Worm (Caenorhabditis elegans) whole organism, late embryonic: ENCODE results near the gene R10E11.9.

ENCODE experiments used
- C08G9.2 ChIP-seq: sonication (generic microtip); optimal IDR thresholded peaks from 2 replicates; lab custom pipeline; 2016; ENCODE audit warnings: mild to moderate bottlenecking, missing genetic modification characterization, moderate library complexity, missing compliant biosample characterization
- F13H6.1 ChIP-seq: sonication (generic microtip); optimal IDR thresholded peaks from 2 replicates; lab custom pipeline; 2016; ENCODE audit warnings: missing genetic modification characterization, missing compliant biosample characterization
- ama-1 ChIP-seq: fragments of 150-350 bp; optimal IDR thresholded peaks from 2 replicates; lab custom pipeline; 2014
- ceh-18 ChIP-seq: sonication (generic microtip); optimal IDR thresholded peaks from 2 replicates; lab custom pipeline; 2016; ENCODE audit warnings: missing genetic modification characterization, missing compliant biosample characterization
- ceh-19 ChIP-seq: fragments of 200-800 bp; sonication (Bioruptor generic); optimal IDR thresholded peaks from 2 replicates; lab custom pipeline; 2018; ENCODE audit warnings: mild to moderate bottlenecking, missing genetic modification characterization, missing compliant biosample characterization
- ceh-2 ChIP-seq: sonication (generic microtip); optimal IDR thresholded peaks from 2 replicates; lab custom pipeline; 2016; ENCODE audit warnings: missing genotype, missing genetic modification characterization, missing compliant biosample characterization
- ceh-31 ChIP-seq: sonication (generic microtip); optimal IDR thresholded peaks from 2 replicates; lab custom pipeline; 2016; ENCODE audit warnings: missing genetic modification characterization, missing compliant biosample characterization
- ceh-45 ChIP-seq: fragments of 200-800 bp; sonication (Bioruptor generic); IDR thresholded peaks from 2 replicates; pipeline ENCODE4 v1.3.6; 2022; ENCODE audit warnings: missing genetic modification reagents, missing genetic modification characterization, missing compliant biosample characterization
- ceh-6 ChIP-seq: fragments of 200-800 bp; sonication (Bioruptor generic); optimal IDR thresholded peaks from 2 replicates; lab custom pipeline; 2018; ENCODE audit warnings: mild to moderate bottlenecking, missing genetic modification characterization, missing compliant biosample characterization
- dmd-4 ChIP-seq: sonication (generic microtip); optimal IDR thresholded peaks from 2 replicates; lab custom pipeline; 2016; ENCODE audit warnings: borderline replicate concordance, missing genetic modification characterization, missing compliant biosample characterization
- dve-1 ChIP-seq: sonication (generic microtip); optimal IDR thresholded peaks from 2 replicates; lab custom pipeline; 2017; ENCODE audit warnings: antibody characterized with exemption, mild to moderate bottlenecking, missing genetic modification characterization, missing compliant biosample characterization
- elt-2 ChIP-seq: sonication (generic microtip); optimal IDR thresholded peaks from 2 replicates; lab custom pipeline; 2016; ENCODE audit warnings: missing genetic modification reagents, missing genetic modification characterization, missing compliant biosample characterization
- fax-1 ChIP-seq: sonication (generic microtip); optimal IDR thresholded peaks from 2 replicates; lab custom pipeline; 2016; ENCODE audit warnings: missing genotype, missing genetic modification characterization, missing compliant biosample characterization
- gmeb-2 ChIP-seq: sonication (generic microtip); optimal IDR thresholded peaks from 2 replicates; lab custom pipeline; 2016; ENCODE audit warnings: missing genetic modification characterization, inconsistent platforms, missing compliant biosample characterization
- hlh-30 ChIP-seq: sonication (generic microtip); optimal IDR thresholded peaks from 2 replicates; lab custom pipeline; 2017; ENCODE audit warnings: antibody characterized with exemption, missing genetic modification characterization, missing compliant biosample characterization; ENCODE audit not compliant: insufficient read depth
- hlh-6 ChIP-seq: sonication (generic microtip); optimal IDR thresholded peaks from 2 replicates; lab custom pipeline; 2016; ENCODE audit warnings: missing genotype, missing genetic modification characterization, missing compliant biosample characterization
- lim-6 ChIP-seq: sonication (generic microtip); optimal IDR thresholded peaks from 2 replicates; lab custom pipeline; 2016; ENCODE audit warnings: missing genetic modification characterization, missing compliant biosample characterization
- lin-11 ChIP-seq: fragments of 200-800 bp; sonication (Bioruptor generic); optimal IDR thresholded peaks from 2 replicates; lab custom pipeline; 2018; ENCODE audit warnings: mild to moderate bottlenecking, missing genetic modification characterization, missing compliant biosample characterization
- nfya-1 ChIP-seq: sonication (generic microtip); optimal IDR thresholded peaks from 2 replicates; lab custom pipeline; 2017; ENCODE audit warnings: missing genetic modification characterization, mild to moderate bottlenecking, missing compliant biosample characterization, antibody characterized with exemption, moderate library complexity
- nhr-11 ChIP-seq: fragments of 150-350 bp; optimal IDR thresholded peaks from 2 replicates; lab custom pipeline; 2014; ENCODE audit warnings: missing biosample characterization, missing genetic modification characterization
- npax-4 ChIP-seq: sonication (generic microtip); optimal IDR thresholded peaks from 2 replicates; lab custom pipeline; 2016; ENCODE audit warnings: missing genetic modification characterization, missing compliant biosample characterization
- pax-1 ChIP-seq: fragments of 150-350 bp; optimal IDR thresholded peaks from 2 replicates; lab custom pipeline; 2014; ENCODE audit warnings: missing biosample characterization, missing genetic modification characterization
- pha-2 ChIP-seq: sonication (generic microtip); optimal IDR thresholded peaks from 2 replicates; lab custom pipeline; 2017; ENCODE audit warnings: mild to moderate bottlenecking, missing genetic modification characterization, missing compliant biosample characterization
- pha-4 ChIP-seq: fragments of 150-350 bp; optimal IDR thresholded peaks from 2 replicates; lab custom pipeline; 2018; ENCODE audit warnings: missing biosample characterization, missing genetic modification reagents, missing genetic modification characterization
- pqm-1 ChIP-seq: sonication (generic microtip); optimal IDR thresholded peaks from 2 replicates; lab custom pipeline; 2016; ENCODE audit warnings: missing genetic modification characterization, missing compliant biosample characterization
- rnt-1 ChIP-seq: sonication (generic microtip); optimal IDR thresholded peaks from 2 replicates; lab custom pipeline; 2016; ENCODE audit warnings: missing genetic modification characterization, missing compliant biosample characterization
- sdc-2 ChIP-seq: sonication (generic microtip); optimal IDR thresholded peaks from 2 replicates; lab custom pipeline; 2016; ENCODE audit warnings: missing genotype, missing genetic modification characterization, missing compliant biosample characterization
- syd-9 ChIP-seq: sonication (generic microtip); optimal IDR thresholded peaks from 2 replicates; lab custom pipeline; 2016; ENCODE audit warnings: mild to moderate bottlenecking, missing genetic modification characterization, moderate library complexity, missing compliant biosample characterization
- tbx-2 ChIP-seq: sonication (generic microtip); optimal IDR thresholded peaks from 2 replicates; lab custom pipeline; 2016; ENCODE audit warnings: missing genetic modification characterization, missing compliant biosample characterization
- tbx-7 ChIP-seq: sonication (generic microtip); optimal IDR thresholded peaks from 2 replicates; lab custom pipeline; 2016; ENCODE audit warnings: missing genotype, missing genetic modification characterization, missing compliant biosample characterization
- ttx-3 ChIP-seq: sonication (generic microtip); optimal IDR thresholded peaks from 2 replicates; lab custom pipeline; 2016; ENCODE audit warnings: missing genetic modification reagents, missing genetic modification characterization, missing compliant biosample characterization
- zip-5 ChIP-seq: sonication (generic microtip); optimal IDR thresholded peaks from 2 replicates; lab custom pipeline; 2016; ENCODE audit warnings: missing genetic modification characterization, missing compliant biosample characterization
- ztf-16 ChIP-seq: sonication (generic microtip); optimal IDR thresholded peaks from 2 replicates; lab custom pipeline; 2017; ENCODE audit warnings: missing genetic modification characterization, missing compliant biosample characterization

The R10E11.9 gene

ce11 chrIII:9827163-9827951 lies 33.9 kb upstream of the R10E11.9 start, which contains the start of the genes ZK632.10 and ZK632.11:
ZK632.10 (minus strand) TSS chrIII:9827722.
ZK632.11 (plus strand) TSS chrIII:9827915.
- no peak for TF ChIP-seq ttx-3
- no peak for TF ChIP-seq F13H6.1 (tag; lab: Kevin White, UChicago)
- no peak for TF ChIP-seq pha-2 (tag; lab: Kevin White, UChicago)
- no peak for TF ChIP-seq pha-4 (tag; lab: Kevin White, UChicago)
- no peak for TF ChIP-seq lin-11 (tag; lab: Kevin White, UChicago)
- no peak for TF ChIP-seq nhr-11 (tag; lab: Kevin White, UChicago)
- peak; percentile 18 for TF ChIP-seq nfya-1
- TF ChIP-seq ama-1 = no peak
- no peak for TF ChIP-seq npax-4 (tag; lab: Kevin White, UChicago)
- TF ChIP-seq gmeb-2 (tag; lab: Kevin White, UChicago) = no peak
- no peak for TF ChIP-seq dve-1 (tag; lab: Kevin White, UChicago)
- TF ChIP-seq tbx-7 (tag; lab: Kevin White, UChicago) = no peak
- TF ChIP-seq ceh-2 = no peak
- TF ChIP-seq dmd-4 (tag; lab: Kevin White, UChicago) = no peak
- peak; percentile 7 for TF ChIP-seq rnt-1
- no peak for TF ChIP-seq lim-6 (tag; lab: Kevin White, UChicago)
- no peak for TF ChIP-seq ceh-31 (tag; lab: Kevin White, UChicago)
- no peak for TF ChIP-seq ceh-18
- TF ChIP-seq hlh-30 (tag; lab: Kevin White, UChicago) = peak; percentile 78
- TF ChIP-seq fax-1 = no peak
- TF ChIP-seq C08G9.2 (tag; lab: Kevin White, UChicago) = no peak

ce11 chrIII:9826005-9826404 lies 32.6 kb upstream of the R10E11.9 start:
- TF ChIP-seq hlh-30 (tag; lab: Kevin White, UChicago) = peak; percentile 55
- peak; percentile 3 for TF ChIP-seq nfya-1
- TF ChIP-seq ttx-3 = no peak

- no peak for TF ChIP-seq sdc-2 (tag; lab: Kevin White, UChicago)
- no peak for TF ChIP-seq C08G9.2 (tag; lab: Kevin White, UChicago)
- TF ChIP-seq tbx-2 (tag; lab: Kevin White, UChicago) = peak; percentile 14
- TF ChIP-seq ceh-45 (GFP tag; lab: Robert Waterston, UW) = no peak
- TF ChIP-seq hlh-6 (tag; lab: Kevin White, UChicago) = no peak
- TF ChIP-seq elt-2 (tag; lab: Kevin White, UChicago) = no peak
Measured at ce11 chrIII:9825073-9825828, 31.8 kb upstream of the R10E11.9 start, which contains the start of gene ZK632.9. ZK632.9 (minus strand) TSS chrIII:9825432.

- TF ChIP-seq pqm-1 (no peak), fax-1 (no peak), pax-1 (no peak), ztf-16 (tag; lab: Kevin White, UChicago) (no peak), dve-1 (tag; lab: Kevin White, UChicago) (no peak), ceh-19 (no peak), ceh-6 (no peak), syd-9 (tag; lab: Kevin White, UChicago) (no peak), zip-5 (tag; lab: Kevin White, UChicago) (no peak)
Measured at ce11 chrIII:9824330-9824934, 31.0 kb upstream of the R10E11.9 start, which contains the start of gene lin-52. lin-52 (minus strand) TSS chrIII:9824750.
